Worm (Caenorhabditis elegans) whole organism, late embryonic: ENCODE results near the gene clec-24.

ENCODE experiments used
- C38D4.7 ChIP-seq: fragments of 200-800 bp; sonication (Bioruptor generic); optimal IDR thresholded peaks from 2 replicates; lab custom pipeline; 2018; ENCODE audit warnings: mild to moderate bottlenecking, missing genetic modification characterization, moderate library complexity, missing compliant biosample characterization
- F13H6.1 ChIP-seq: sonication (generic microtip); optimal IDR thresholded peaks from 2 replicates; lab custom pipeline; 2016; ENCODE audit warnings: missing genetic modification characterization, missing compliant biosample characterization
- K09A11.1 ChIP-seq: sonication (generic microtip); optimal IDR thresholded peaks from 2 replicates; lab custom pipeline; 2017; ENCODE audit warnings: antibody characterized with exemption, mild to moderate bottlenecking, missing genetic modification characterization, missing compliant biosample characterization; ENCODE audit not compliant: insufficient read depth
- T23F11.4 ChIP-seq: fragments of 200-800 bp; sonication (Bioruptor generic); optimal IDR thresholded peaks from 2 replicates; lab custom pipeline; 2018; ENCODE audit warnings: mild to moderate bottlenecking, missing genetic modification characterization, missing compliant biosample characterization
- ahr-1 ChIP-seq: sonication (generic microtip); optimal IDR thresholded peaks from 2 replicates; lab custom pipeline; 2016; ENCODE audit warnings: missing genetic modification characterization, missing compliant biosample characterization
- ceh-14 ChIP-seq: sonication (generic microtip); optimal IDR thresholded peaks from 2 replicates; lab custom pipeline; 2016; ENCODE audit warnings: missing genotype, missing genetic modification characterization, missing compliant biosample characterization
- ceh-18 ChIP-seq: sonication (generic microtip); optimal IDR thresholded peaks from 2 replicates; lab custom pipeline; 2016; ENCODE audit warnings: missing genetic modification characterization, missing compliant biosample characterization
- ceh-22 ChIP-seq: sonication (generic microtip); optimal IDR thresholded peaks from 2 replicates; lab custom pipeline; 2017; ENCODE audit warnings: missing biosample characterization, missing genetic modification characterization
- ceh-34 ChIP-seq: sonication (generic microtip); optimal IDR thresholded peaks from 2 replicates; lab custom pipeline; 2016; ENCODE audit warnings: mild to moderate bottlenecking, missing genetic modification characterization, missing compliant biosample characterization
- dve-1 ChIP-seq: sonication (generic microtip); optimal IDR thresholded peaks from 2 replicates; lab custom pipeline; 2017; ENCODE audit warnings: antibody characterized with exemption, mild to moderate bottlenecking, missing genetic modification characterization, missing compliant biosample characterization
- elt-2 ChIP-seq: sonication (generic microtip); optimal IDR thresholded peaks from 2 replicates; lab custom pipeline; 2016; ENCODE audit warnings: missing genetic modification reagents, missing genetic modification characterization, missing compliant biosample characterization
- elt-4 ChIP-seq: sonication (generic microtip); optimal IDR thresholded peaks from 2 replicates; lab custom pipeline; 2016; ENCODE audit warnings: missing genetic modification characterization, missing compliant biosample characterization
- fkh-10 ChIP-seq: fragments of 150-350 bp; optimal IDR thresholded peaks from 2 replicates; lab custom pipeline; 2014; ENCODE audit warnings: missing biosample characterization, missing genetic modification reagents, missing genetic modification characterization
- hlh-13 ChIP-seq: fragments of 200-800 bp; sonication (Bioruptor generic); optimal IDR thresholded peaks from 2 replicates; lab custom pipeline; 2018; ENCODE audit warnings: mild to moderate bottlenecking, missing genetic modification characterization, missing compliant biosample characterization
- hlh-30 ChIP-seq: sonication (generic microtip); optimal IDR thresholded peaks from 2 replicates; lab custom pipeline; 2017; ENCODE audit warnings: antibody characterized with exemption, missing genetic modification characterization, missing compliant biosample characterization; ENCODE audit not compliant: insufficient read depth
- hlh-6 ChIP-seq: sonication (generic microtip); optimal IDR thresholded peaks from 2 replicates; lab custom pipeline; 2016; ENCODE audit warnings: missing genotype, missing genetic modification characterization, missing compliant biosample characterization
- hlh-8 ChIP-seq: sonication (generic microtip); optimal IDR thresholded peaks from 2 replicates; lab custom pipeline; 2016; ENCODE audit warnings: missing genotype, missing genetic modification characterization, missing compliant biosample characterization
- lim-6 ChIP-seq: sonication (generic microtip); optimal IDR thresholded peaks from 2 replicates; lab custom pipeline; 2016; ENCODE audit warnings: missing genetic modification characterization, missing compliant biosample characterization
- lin-11 ChIP-seq: fragments of 200-800 bp; sonication (Bioruptor generic); optimal IDR thresholded peaks from 2 replicates; lab custom pipeline; 2018; ENCODE audit warnings: mild to moderate bottlenecking, missing genetic modification characterization, missing compliant biosample characterization
- madf-2 ChIP-seq: sonication (generic microtip); optimal IDR thresholded peaks from 2 replicates; lab custom pipeline; 2017; ENCODE audit warnings: missing genetic modification characterization, missing compliant biosample characterization
- nhr-11 ChIP-seq: fragments of 150-350 bp; optimal IDR thresholded peaks from 2 replicates; lab custom pipeline; 2014; ENCODE audit warnings: missing biosample characterization, missing genetic modification characterization
- npax-4 ChIP-seq: sonication (generic microtip); optimal IDR thresholded peaks from 2 replicates; lab custom pipeline; 2016; ENCODE audit warnings: missing genetic modification characterization, missing compliant biosample characterization
- odd-2 ChIP-seq: sonication (generic microtip); optimal IDR thresholded peaks from 2 replicates; lab custom pipeline; 2017; ENCODE audit warnings: antibody characterized with exemption, mild to moderate bottlenecking, missing genetic modification characterization, missing compliant biosample characterization
- pag-3 ChIP-seq: sonication (generic microtip); optimal IDR thresholded peaks from 2 replicates; lab custom pipeline; 2016; ENCODE audit warnings: missing compliant biosample characterization, missing genetic modification characterization, borderline replicate concordance
- pat-9 ChIP-seq: fragments of 200-800 bp; sonication (Bioruptor generic); optimal IDR thresholded peaks from 2 replicates; lab custom pipeline; 2018; ENCODE audit warnings: mild to moderate bottlenecking, missing genetic modification characterization, moderate library complexity, missing compliant biosample characterization
- pax-1 ChIP-seq: fragments of 150-350 bp; optimal IDR thresholded peaks from 2 replicates; lab custom pipeline; 2014; ENCODE audit warnings: missing biosample characterization, missing genetic modification characterization
- pha-4 ChIP-seq: fragments of 150-350 bp; optimal IDR thresholded peaks from 2 replicates; lab custom pipeline; 2018; ENCODE audit warnings: missing biosample characterization, missing genetic modification reagents, missing genetic modification characterization
- pros-1 ChIP-seq: fragments of 150-350 bp; optimal IDR thresholded peaks from 2 replicates; lab custom pipeline; 2014; ENCODE audit warnings: missing biosample characterization, missing genetic modification reagents, missing genetic modification characterization
- ref-2 ChIP-seq: sonication (generic microtip); optimal IDR thresholded peaks from 2 replicates; lab custom pipeline; 2016; ENCODE audit warnings: missing genetic modification characterization, missing compliant biosample characterization
- rnt-1 ChIP-seq: sonication (generic microtip); optimal IDR thresholded peaks from 2 replicates; lab custom pipeline; 2016; ENCODE audit warnings: missing genetic modification characterization, missing compliant biosample characterization
- sdc-2 ChIP-seq: sonication (generic microtip); optimal IDR thresholded peaks from 2 replicates; lab custom pipeline; 2016; ENCODE audit warnings: missing genotype, missing genetic modification characterization, missing compliant biosample characterization
- syd-9 ChIP-seq: sonication (generic microtip); optimal IDR thresholded peaks from 2 replicates; lab custom pipeline; 2016; ENCODE audit warnings: mild to moderate bottlenecking, missing genetic modification characterization, moderate library complexity, missing compliant biosample characterization
- ttx-3 ChIP-seq: sonication (generic microtip); optimal IDR thresholded peaks from 2 replicates; lab custom pipeline; 2016; ENCODE audit warnings: missing genetic modification reagents, missing genetic modification characterization, missing compliant biosample characterization
- unc-3 ChIP-seq, 2 experiments: fragments of 200-800 bp in 1 of 2; sonication (Bioruptor generic) in 1 of 2; sonication (generic microtip) in 1 of 2; conservative IDR thresholded peaks in 1 of 2; optimal IDR thresholded peaks in 1 of 2; 2 replicates each; pipeline versions ENCODE4 v1.3.6 to Lab custom; 2016 to 2022; ENCODE audit warnings: missing compliant biosample characterization in 2 of 2, missing genetic modification characterization in 2 of 2, missing genetic modification reagents in 1 of 2
- unc-42 ChIP-seq: sonication (generic microtip); optimal IDR thresholded peaks from 2 replicates; lab custom pipeline; 2016; ENCODE audit warnings: missing genotype, missing genetic modification characterization, missing compliant biosample characterization

clec-24 gene

DNA sequence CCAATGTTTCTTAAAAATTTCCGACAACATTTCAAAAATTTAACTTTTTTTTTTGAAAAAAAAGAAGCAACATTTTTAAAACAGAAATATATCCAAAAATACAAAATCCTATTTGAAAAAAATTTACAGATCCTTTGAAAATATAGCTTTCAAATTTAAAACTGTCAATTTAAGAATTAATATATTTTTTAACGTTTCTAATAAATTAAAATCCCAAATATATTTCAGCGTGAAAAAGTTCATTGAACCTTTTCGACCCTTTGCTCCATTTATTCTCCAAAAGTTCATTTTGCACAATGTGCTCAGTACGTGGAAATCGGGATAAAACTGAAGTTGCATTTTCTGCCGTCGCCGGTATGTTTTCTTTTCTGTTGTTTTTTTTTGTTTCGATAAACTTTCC is 28.9 kb upstream of the clec-24 start, which contains the start of gene phy-3:
phy-3 (plus strand) TSS at position 301 of the 400 bp plus-strand sequence.
- TF ChIP-seq ceh-14 (tag; lab: Kevin White, UChicago), result no peak
- no peak for TF ChIP-seq K09A11.1 (tag; lab: Kevin White, UChicago)
- no peak for TF ChIP-seq madf-2 (tag; lab: Kevin White, UChicago)
- TF ChIP-seq odd-2 (tag; lab: Kevin White, UChicago), result no peak
- TF ChIP-seq unc-3 (GFP tag; conservative IDR thresholded peaks at IDR 0.05; lab: Robert Waterston, UW), result no peak
- no peak for TF ChIP-seq unc-3 (tag; optimal IDR thresholded peaks at IDR 0.05; lab: Kevin White, UChicago)
- no peak for TF ChIP-seq hlh-30 (tag; lab: Kevin White, UChicago)
- TF ChIP-seq sdc-2 (tag; lab: Kevin White, UChicago), result no peak
- no peak for TF ChIP-seq npax-4
- no peak for TF ChIP-seq pha-4 (tag; lab: Kevin White, UChicago)
- no peak for TF ChIP-seq ahr-1 (tag; lab: Kevin White, UChicago)
- TF ChIP-seq rnt-1 (tag; lab: Kevin White, UChicago), result no peak
- TF ChIP-seq hlh-8 (tag; lab: Kevin White, UChicago), result no peak
- no peak for TF ChIP-seq pros-1 (tag; lab: Kevin White, UChicago)
- TF ChIP-seq F13H6.1 (tag; lab: Kevin White, UChicago), result no peak
- no peak for TF ChIP-seq C38D4.7 (GFP tag; lab: Kevin White, UChicago)
- no peak for TF ChIP-seq lin-11 (tag; lab: Kevin White, UChicago)

DNA sequence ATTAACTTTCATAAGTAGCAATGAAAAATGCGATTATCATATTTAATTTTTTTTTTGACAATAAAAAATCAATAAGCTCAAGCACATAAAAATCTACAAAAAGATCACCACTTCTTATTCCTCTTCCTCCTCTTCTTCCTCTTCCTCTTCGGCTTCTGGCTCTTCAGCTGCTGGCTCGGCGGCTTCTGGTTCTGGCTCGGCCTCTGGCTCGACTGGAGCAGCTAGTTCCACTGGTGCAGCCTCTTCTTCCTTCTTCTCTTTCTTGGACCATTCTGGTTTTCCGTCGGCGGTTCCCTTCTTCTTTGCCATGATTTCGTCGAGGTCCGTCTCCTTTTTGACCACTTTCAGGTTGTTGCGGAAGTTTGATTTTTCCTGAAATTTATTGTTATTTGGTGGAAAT is 28.1 kb upstream of the clec-24 start:
- TF ChIP-seq hlh-30 (tag; lab: Kevin White, UChicago) (no peak), unc-42 (tag; lab: Kevin White, UChicago) (no peak), lim-6 (no peak), rnt-1 (tag; lab: Kevin White, UChicago) (no peak), ref-2 (tag; lab: Kevin White, UChicago) (no peak), dve-1 (no peak), pros-1 (tag; lab: Kevin White, UChicago) (no peak), odd-2 (tag; lab: Kevin White, UChicago) (no peak), ceh-22 (tag; lab: Kevin White, UChicago) (no peak), T23F11.4 (GFP tag; lab: Kevin White, UChicago) (no peak), nhr-11 (no peak), elt-4 (tag; lab: Kevin White, UChicago) (no peak)

DNA sequence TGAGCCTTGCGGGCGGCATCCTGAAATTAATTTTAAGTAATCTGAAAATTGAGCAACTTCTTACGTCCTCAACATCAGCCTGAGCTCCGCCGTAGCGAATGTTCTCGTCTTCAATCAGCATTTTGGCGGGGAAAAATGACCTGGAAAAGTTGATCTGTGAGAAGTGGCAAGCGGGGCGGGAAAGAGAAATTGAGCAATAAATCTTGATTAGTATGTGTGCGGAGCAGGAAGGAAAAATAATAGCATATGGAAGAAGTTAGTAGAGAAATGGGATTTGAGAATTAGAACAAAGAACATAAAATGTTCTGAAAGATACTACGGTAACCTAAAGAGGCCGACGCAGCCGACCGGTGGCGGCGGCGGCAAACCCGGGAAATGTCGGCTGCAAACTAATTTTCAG is 26.8 kb upstream of the clec-24 start, which contains the start of gene tni-3:
tni-3 (minus strand) TSS at position 140 of the 400 bp plus-strand sequence.
- TF ChIP-seq hlh-30 (tag; lab: Kevin White, UChicago), result no peak
- TF ChIP-seq ttx-3, result no peak
- no peak for TF ChIP-seq pax-1 (tag; lab: Kevin White, UChicago)
- no peak for TF ChIP-seq elt-2 (tag; lab: Kevin White, UChicago)
- TF ChIP-seq ceh-22 (tag; lab: Kevin White, UChicago), result no peak
- no peak for TF ChIP-seq fkh-10
- TF ChIP-seq pag-3 (tag; lab: Kevin White, UChicago), result no peak
- TF ChIP-seq elt-4 (tag; lab: Kevin White, UChicago), result no peak
- no peak for TF ChIP-seq lim-6
- no peak for TF ChIP-seq sdc-2 (tag; lab: Kevin White, UChicago)
- no peak for TF ChIP-seq dve-1
- TF ChIP-seq ahr-1 (tag; lab: Kevin White, UChicago), result no peak
- TF ChIP-seq, all 69 proteins: peak for 0

DNA sequence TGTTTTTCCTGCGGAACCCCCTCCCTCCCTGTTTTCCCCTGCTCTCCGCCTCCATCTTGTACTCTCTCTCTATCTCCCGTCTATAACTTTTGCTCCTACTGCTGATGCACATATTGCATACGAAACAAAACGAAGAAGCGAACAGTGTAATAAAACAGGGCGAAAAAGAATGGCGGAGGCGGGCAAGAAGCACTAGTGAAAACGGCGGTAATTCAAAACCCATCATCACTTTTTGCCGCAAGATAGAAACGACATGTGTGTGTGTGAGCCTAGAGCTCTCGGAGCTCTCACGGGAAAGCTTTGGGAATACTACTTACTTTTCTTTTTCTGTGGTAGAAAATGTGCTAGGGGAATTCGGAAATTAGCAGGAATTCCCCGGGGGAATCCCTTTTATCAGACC is 25.7 kb upstream of the clec-24 start:
- TF ChIP-seq ceh-18 (peak; percentile 7), hlh-13 (GFP tag; lab: Kevin White, UChicago) (no peak), ceh-34 (peak; percentile 56)

DNA sequence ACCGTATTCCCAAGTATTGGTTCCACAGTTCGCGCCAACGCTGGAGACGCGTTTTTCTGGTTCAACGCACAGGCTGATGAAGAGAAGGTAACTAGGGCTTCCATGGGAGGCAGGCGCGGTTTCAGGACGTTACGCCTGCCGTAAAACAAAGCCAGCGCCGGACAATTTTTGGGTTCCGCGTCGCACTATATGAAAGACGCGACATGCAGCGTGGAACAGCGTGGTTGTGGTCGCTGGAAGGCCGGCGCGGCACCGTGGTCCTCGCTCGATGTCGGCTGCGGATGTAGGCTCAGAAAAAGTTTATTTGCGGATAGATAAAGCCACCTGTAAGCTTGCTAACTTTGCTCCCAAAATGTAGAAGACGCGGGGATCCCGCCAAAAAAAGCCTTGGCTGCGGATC is 23.4 kb upstream of the clec-24 start:
- TF ChIP-seq hlh-6 (tag; lab: Kevin White, UChicago), result no peak
- TF ChIP-seq pat-9 (tag; lab: Kevin White, UChicago), result no peak
- no peak for TF ChIP-seq syd-9 (tag; lab: Kevin White, UChicago)
